Worm (Caenorhabditis elegans) whole organism, late embryonic: ENCODE measurements around the gene srv-11.

Experiments used
- K09A11.1 ChIP-seq: sonication (generic microtip); optimal IDR thresholded peaks from 2 replicates; lab custom pipeline; 2017; ENCODE audit warnings: antibody characterized with exemption, mild to moderate bottlenecking, missing genetic modification characterization, missing compliant biosample characterization; ENCODE audit not compliant: insufficient read depth
- Y22D7AL.16 ChIP-seq: sonication (generic microtip); optimal IDR thresholded peaks from 2 replicates; lab custom pipeline; 2016; ENCODE audit warnings: missing genetic modification characterization, missing compliant biosample characterization
- dve-1 ChIP-seq: sonication (generic microtip); optimal IDR thresholded peaks from 2 replicates; lab custom pipeline; 2017; ENCODE audit warnings: antibody characterized with exemption, mild to moderate bottlenecking, missing genetic modification characterization, missing compliant biosample characterization
- fax-1 ChIP-seq: sonication (generic microtip); optimal IDR thresholded peaks from 2 replicates; lab custom pipeline; 2016; ENCODE audit warnings: missing genotype, missing genetic modification characterization, missing compliant biosample characterization
- fkh-10 ChIP-seq: fragments of 150-350 bp; optimal IDR thresholded peaks from 2 replicates; lab custom pipeline; 2014; ENCODE audit warnings: missing biosample characterization, missing genetic modification reagents, missing genetic modification characterization
- hlh-15 ChIP-seq: sonication (generic microtip); optimal IDR thresholded peaks from 2 replicates; lab custom pipeline; 2016; ENCODE audit warnings: missing genetic modification characterization, missing compliant biosample characterization
- lim-6 ChIP-seq: sonication (generic microtip); optimal IDR thresholded peaks from 2 replicates; lab custom pipeline; 2016; ENCODE audit warnings: missing genetic modification characterization, missing compliant biosample characterization
- madf-2 ChIP-seq: sonication (generic microtip); optimal IDR thresholded peaks from 2 replicates; lab custom pipeline; 2017; ENCODE audit warnings: missing genetic modification characterization, missing compliant biosample characterization
- mec-3 ChIP-seq: sonication (generic microtip); optimal IDR thresholded peaks from 2 replicates; lab custom pipeline; 2016; ENCODE audit warnings: borderline replicate concordance, missing genetic modification characterization, missing compliant biosample characterization
- pag-3 ChIP-seq: sonication (generic microtip); optimal IDR thresholded peaks from 2 replicates; lab custom pipeline; 2016; ENCODE audit warnings: missing compliant biosample characterization, missing genetic modification characterization, borderline replicate concordance
- pqm-1 ChIP-seq: sonication (generic microtip); optimal IDR thresholded peaks from 2 replicates; lab custom pipeline; 2016; ENCODE audit warnings: missing genetic modification characterization, missing compliant biosample characterization
- unc-55 ChIP-seq: sonication (generic microtip); optimal IDR thresholded peaks from 2 replicates; lab custom pipeline; 2017; ENCODE audit warnings: missing biosample characterization, missing genetic modification reagents, missing genetic modification characterization

DNA sequence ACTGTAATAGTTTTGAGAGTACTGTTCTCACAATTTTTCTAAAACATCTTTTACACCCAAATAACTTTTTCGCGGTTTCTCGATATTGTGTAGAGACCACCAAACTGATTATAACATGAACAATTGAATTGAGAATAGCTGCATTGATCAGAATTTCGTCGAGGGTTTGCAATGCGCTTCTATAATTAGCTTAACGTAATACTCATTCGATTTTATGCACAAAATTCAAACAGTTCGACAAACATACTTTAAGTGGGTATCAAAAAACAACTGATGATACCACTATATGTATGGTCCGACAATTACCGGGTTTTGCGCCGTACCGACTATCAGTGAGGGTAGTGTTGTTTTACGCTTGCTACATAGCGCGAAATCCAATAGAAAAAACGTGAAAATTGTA is 15.4 kb upstream of the srv-11 start:
- TF ChIP-seq Y22D7AL.16 (tag; lab: Kevin White, UChicago) (no peak), lim-6 (no peak), fax-1 (tag; lab: Kevin White, UChicago) (no peak), dve-1 (tag; lab: Kevin White, UChicago) (no peak), K09A11.1 (tag; lab: Kevin White, UChicago) (no peak), pqm-1 (tag; lab: Kevin White, UChicago) (no peak), pag-3 (tag; lab: Kevin White, UChicago) (no peak), hlh-15 (no peak), fkh-10 (GFP tag; lab: Kevin White, UChicago) (no peak), madf-2 (tag; lab: Kevin White, UChicago) (no peak), mec-3 (no peak), unc-55 (GFP tag; lab: Kevin White, UChicago) (no peak)
